Worm (Caenorhabditis elegans) whole organism, L1 larva: Measurements from ENCODE around the gene srp-6.

Experiments
- C04F5.9 ChIP-seq: sonication (generic microtip); optimal IDR thresholded peaks from 2 replicates; lab custom pipeline; 2016; ENCODE audit warnings: missing genetic modification characterization, missing compliant biosample characterization
- C16A3.4 ChIP-seq: fragments of 150-350 bp; optimal IDR thresholded peaks from 2 replicates; lab custom pipeline; 2014; ENCODE audit warnings: missing biosample characterization, missing genetic modification characterization
- aha-1 ChIP-seq: fragments of 150-350 bp; optimal IDR thresholded peaks from 2 replicates; lab custom pipeline; 2014; ENCODE audit warnings: missing biosample characterization, missing genetic modification characterization
- blmp-1 ChIP-seq: fragments of 150-350 bp; optimal IDR thresholded peaks from 2 replicates; lab custom pipeline; 2014; ENCODE audit warnings: missing biosample characterization, missing genetic modification characterization
- ceh-63 ChIP-seq: fragments of 200-800 bp; sonication (Bioruptor generic); optimal IDR thresholded peaks from 2 replicates; lab custom pipeline; 2018; ENCODE audit warnings: mild to moderate bottlenecking, missing genetic modification characterization, missing compliant biosample characterization
- ceh-90 ChIP-seq: sonication (generic microtip); optimal IDR thresholded peaks from 2 replicates; lab custom pipeline; 2016; ENCODE audit warnings: missing genetic modification characterization, missing compliant biosample characterization
- dpl-1 ChIP-seq, 3 experiments: fragments of 150-350 bp in 2 of 3; sonication (generic microtip) in 1 of 3; optimal IDR thresholded peaks; 2 replicates each; lab custom pipeline; 2014 to 2017; ENCODE audit warnings: missing biosample characterization in 3 of 3, missing genetic modification characterization in 3 of 3, missing genetic modification reagents in 3 of 3
- dsc-1 ChIP-seq: sonication (generic microtip); optimal IDR thresholded peaks from 2 replicates; lab custom pipeline; 2016; ENCODE audit warnings: mild to moderate bottlenecking, missing genetic modification characterization, missing compliant biosample characterization
- efl-1 ChIP-seq, 4 experiments: fragments of 150-350 bp; optimal IDR thresholded peaks in 3 of 4; peaks in 1 of 4; 1 replicate in 1 of 4; 2 replicates in 3 of 4; lab custom pipeline; 2014; ENCODE audit warnings: missing biosample characterization in 2 of 4, missing genetic modification characterization in 2 of 4, missing genetic modification reagents in 2 of 4
- egl-13 ChIP-seq: sonication (generic microtip); optimal IDR thresholded peaks from 2 replicates; lab custom pipeline; 2016; ENCODE audit warnings: missing genotype, missing genetic modification reagents, missing genetic modification characterization, missing compliant biosample characterization
- egl-27 ChIP-seq, 2 experiments: fragments of 150-350 bp in 1 of 2; sonication (generic microtip); optimal IDR thresholded peaks; 3 replicates each; lab custom pipeline; 2017 to 2018; ENCODE audit warnings: missing biosample characterization in 2 of 2, missing genetic modification characterization in 2 of 2, missing genetic modification reagents in 2 of 2
- elt-2 ChIP-seq: sonication (generic microtip); optimal IDR thresholded peaks from 2 replicates; lab custom pipeline; 2016; ENCODE audit warnings: missing genetic modification characterization, mild to moderate bottlenecking, inconsistent platforms, missing compliant biosample characterization, missing genetic modification reagents
- elt-3 ChIP-seq, 6 experiments: fragments of 150-350 bp in 1 of 6; sonication (generic microtip); optimal IDR thresholded peaks; 2 replicates each; lab custom pipeline; 2017 to 2018; ENCODE audit warnings: missing biosample characterization in 6 of 6, missing genetic modification characterization in 6 of 6, inconsistent platforms in 1 of 6
- ets-5 ChIP-seq: fragments of 200-800 bp; sonication (Bioruptor generic); IDR thresholded peaks from 2 replicates; pipeline ENCODE4 v1.3.6; 2022; ENCODE audit warnings: missing genetic modification characterization, missing compliant biosample characterization
- fkh-10 ChIP-seq: sonication (generic microtip); optimal IDR thresholded peaks from 2 replicates; lab custom pipeline; 2017; ENCODE audit warnings: missing biosample characterization, missing genetic modification reagents, missing genetic modification characterization
- fkh-8 ChIP-seq: sonication (generic microtip); optimal IDR thresholded peaks from 2 replicates; lab custom pipeline; 2016; ENCODE audit warnings: mild to moderate bottlenecking, missing genetic modification characterization, missing compliant biosample characterization
- fos-1 ChIP-seq: fragments of 150-350 bp; optimal IDR thresholded peaks from 2 replicates; lab custom pipeline; 2014; ENCODE audit warnings: missing biosample characterization, missing genetic modification characterization
- grh-1 ChIP-seq: fragments of 200-800 bp; sonication (Bioruptor generic); IDR thresholded peaks from 2 replicates; pipeline ENCODE4 v1.3.6; 2022; ENCODE audit warnings: missing genetic modification reagents, missing genetic modification characterization, missing compliant biosample characterization
- hpl-2 ChIP-seq: fragments of 150-350 bp; optimal IDR thresholded peaks from 2 replicates; lab custom pipeline; 2014; ENCODE audit warnings: missing biosample characterization, missing genetic modification reagents, missing genetic modification characterization
- isw-1 ChIP-seq: fragments of 200-800 bp; sonication (Bioruptor generic); IDR thresholded peaks from 2 replicates; pipeline ENCODE4 v1.3.6; 2022; ENCODE audit warnings: missing genetic modification characterization, missing compliant biosample characterization
- jun-1 ChIP-seq: fragments of 150-350 bp; optimal IDR thresholded peaks from 2 replicates; lab custom pipeline; 2014; ENCODE audit warnings: missing biosample characterization, missing genetic modification reagents, missing genetic modification characterization
- nhr-11 ChIP-seq: fragments of 150-350 bp; optimal IDR thresholded peaks from 2 replicates; lab custom pipeline; 2014; ENCODE audit warnings: missing biosample characterization, missing genetic modification characterization
- nhr-19 ChIP-seq: fragments of 200-800 bp; sonication (Bioruptor generic); conservative IDR thresholded peaks from 2 replicates; pipeline ENCODE4 v1.3.6; 2022; ENCODE audit warnings: missing genetic modification characterization, missing compliant biosample characterization
- nhr-237 ChIP-seq: fragments of 150-350 bp; optimal IDR thresholded peaks from 2 replicates; lab custom pipeline; 2014; ENCODE audit warnings: missing biosample characterization, missing genetic modification characterization
- nhr-28 ChIP-seq: fragments of 150-350 bp; optimal IDR thresholded peaks from 2 replicates; lab custom pipeline; 2014; ENCODE audit warnings: missing biosample characterization, missing genetic modification characterization
- nhr-47 ChIP-seq: sonication (generic microtip); optimal IDR thresholded peaks from 2 replicates; lab custom pipeline; 2016; ENCODE audit warnings: mild to moderate bottlenecking, missing genetic modification characterization, moderate library complexity, missing compliant biosample characterization
- nhr-71 ChIP-seq: sonication (generic microtip); optimal IDR thresholded peaks from 2 replicates; lab custom pipeline; 2016; ENCODE audit warnings: mild to moderate bottlenecking, missing genetic modification characterization, moderate library complexity, missing compliant biosample characterization
- nhr-84 ChIP-seq: sonication (generic microtip); optimal IDR thresholded peaks from 2 replicates; lab custom pipeline; 2017; ENCODE audit warnings: missing biosample characterization, missing genetic modification characterization
- pag-3 ChIP-seq: sonication (generic microtip); optimal IDR thresholded peaks from 2 replicates; lab custom pipeline; 2017; ENCODE audit warnings: missing genetic modification characterization, mild to moderate bottlenecking, missing compliant biosample characterization, antibody characterized with exemption, borderline replicate concordance; ENCODE audit not compliant: insufficient read depth
- skn-1 ChIP-seq: fragments of 150-350 bp; optimal IDR thresholded peaks from 2 replicates; lab custom pipeline; 2014; ENCODE audit warnings: missing biosample characterization, missing genetic modification characterization
- sup-37 ChIP-seq: fragments of 200-800 bp; sonication (Bioruptor generic); optimal IDR thresholded peaks from 2 replicates; lab custom pipeline; 2018; ENCODE audit warnings: mild to moderate bottlenecking, missing genetic modification characterization, missing compliant biosample characterization
- tlp-1 ChIP-seq: fragments of 150-350 bp; optimal IDR thresholded peaks from 2 replicates; lab custom pipeline; 2014; ENCODE audit warnings: missing biosample characterization, missing genetic modification characterization
- unc-30 ChIP-seq: sonication (generic microtip); optimal IDR thresholded peaks from 2 replicates; lab custom pipeline; 2017; ENCODE audit warnings: missing biosample characterization, missing genetic modification characterization
- unc-98 ChIP-seq: fragments of 200-800 bp; sonication (Bioruptor generic); IDR thresholded peaks from 2 replicates; pipeline ENCODE4 v1.3.6; 2022; ENCODE audit warnings: missing genetic modification characterization, missing compliant biosample characterization
- vab-15 ChIP-seq: sonication (generic microtip); optimal IDR thresholded peaks from 2 replicates; lab custom pipeline; 2017; ENCODE audit warnings: missing genotype, mild to moderate bottlenecking, missing genetic modification characterization, missing compliant biosample characterization
- zip-4 ChIP-seq: fragments of 200-800 bp; sonication (Bioruptor generic); optimal IDR thresholded peaks from 2 replicates; lab custom pipeline; 2018; ENCODE audit warnings: mild to moderate bottlenecking, missing genetic modification characterization, moderate library complexity, missing compliant biosample characterization
- ztf-4 ChIP-seq: fragments of 150-350 bp; optimal IDR thresholded peaks from 2 replicates; lab custom pipeline; 2014; ENCODE audit warnings: missing biosample characterization, missing genetic modification characterization

srp-6 gene

DNA sequence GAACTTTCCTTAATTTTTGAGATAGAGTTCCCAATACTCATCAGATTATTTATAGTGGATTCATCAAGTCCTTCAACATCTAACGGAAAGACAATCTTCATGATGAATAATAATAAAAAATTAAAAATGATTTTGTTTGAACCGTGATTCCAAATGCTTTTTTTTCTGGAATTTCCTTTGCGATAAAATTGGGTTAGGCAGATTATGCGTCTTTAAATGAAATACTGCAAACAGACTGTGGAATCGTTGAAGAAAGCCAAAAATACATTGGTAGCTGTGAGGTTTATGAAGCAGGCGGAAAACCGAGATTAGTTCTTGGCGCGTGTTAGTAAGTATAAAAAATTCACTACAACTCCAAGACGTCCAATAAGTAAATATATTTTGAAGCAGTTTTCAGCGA, 40.7 kb upstream of the srp-6 start, which contains the start of gene srw-68:
Gene srw-68 (minus strand): TSS at position 101 of the 400 bp plus-strand sequence.
- TF ChIP-seq skn-1 (tag; lab: Kevin White, UChicago): no peak
- no peak for TF ChIP-seq fkh-10 (GFP tag; lab: Kevin White, UChicago)
- TF ChIP-seq nhr-28 (tag; lab: Kevin White, UChicago): no peak
- no peak for TF ChIP-seq nhr-237 (tag; lab: Kevin White, UChicago)
- no peak for TF ChIP-seq ztf-4 (tag; lab: Kevin White, UChicago)

DNA sequence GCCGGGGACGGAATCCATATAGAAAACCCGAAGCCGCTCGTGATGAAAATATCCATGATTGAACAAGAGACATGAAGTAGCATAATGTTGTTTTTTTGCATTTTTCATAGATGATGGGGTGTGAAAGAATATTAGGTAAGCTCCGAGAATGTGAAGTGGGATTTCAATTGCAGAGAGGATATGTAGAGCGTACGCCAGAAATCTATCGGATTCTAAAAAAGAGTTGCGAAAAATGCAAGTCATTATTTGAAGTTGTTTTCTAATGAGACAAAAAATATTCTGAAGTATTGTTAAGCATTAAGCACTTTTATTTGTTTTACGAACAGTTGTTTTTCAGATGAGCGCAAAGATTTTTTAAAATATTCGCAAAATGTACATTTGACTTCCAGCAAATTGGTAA, 38.4 kb upstream of the srp-6 start, which contains the start of gene F18E3.10:
Gene F18E3.10 (minus strand): TSS at position 101 of the 400 bp plus-strand sequence.
- TF ChIP-seq pag-3: no peak
- TF ChIP-seq grh-1 (GFP tag; lab: Robert Waterston, UW): no peak
- TF ChIP-seq nhr-19 (GFP tag; lab: Robert Waterston, UW): no peak
- no peak for TF ChIP-seq dpl-1 (GFP tag; optimal IDR thresholded peaks at IDR 0.05; lab: Kevin White, UChicago)
- no peak for TF ChIP-seq vab-15 (tag; lab: Kevin White, UChicago)
- no peak for TF ChIP-seq unc-30 (tag; lab: Kevin White, UChicago)
- no peak for TF ChIP-seq fos-1 (tag; lab: Kevin White, UChicago)
- TF ChIP-seq egl-27 (tag; optimal IDR thresholded peaks at IDR 0.05; lab: Kevin White, UChicago): no peak
- no peak for TF ChIP-seq C04F5.9 (tag; lab: Kevin White, UChicago)
- TF ChIP-seq nhr-47: no peak
- TF ChIP-seq ceh-63: no peak
- TF ChIP-seq elt-3 (tag; optimal IDR thresholded peaks at IDR 0.05; lab: Kevin White, UChicago): no peak
- no peak for TF ChIP-seq egl-13 (tag; lab: Kevin White, UChicago)
- TF ChIP-seq nhr-71 (tag; lab: Kevin White, UChicago): no peak
- no peak for TF ChIP-seq aha-1 (tag; lab: Kevin White, UChicago)

DNA sequence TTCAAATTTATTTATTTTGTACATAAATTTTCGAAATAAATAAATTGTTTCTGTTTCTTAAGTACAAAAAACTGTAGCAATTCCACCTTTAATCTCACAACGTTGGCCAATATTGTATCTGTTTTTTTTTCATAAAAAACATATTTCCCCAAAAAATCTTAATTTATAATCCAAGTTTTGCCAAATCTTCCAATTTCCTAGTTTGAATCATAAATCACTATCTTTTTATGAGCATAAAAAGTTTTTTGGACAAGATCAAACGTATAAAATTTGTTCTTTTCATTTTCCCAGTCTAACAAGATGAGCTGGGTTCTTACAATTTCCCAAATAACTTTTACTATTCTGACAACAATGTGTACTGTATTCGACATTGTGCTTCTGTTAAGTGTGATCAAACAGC, 34.3 kb upstream of the srp-6 start, which contains the start of gene srxa-4:
Gene srxa-4 (plus strand): TSS at position 301 of the 400 bp plus-strand sequence.
- TF ChIP-seq fkh-8 (no peak), ets-5 (GFP tag; lab: Robert Waterston, UW) (no peak), nhr-84 (tag; lab: Kevin White, UChicago) (no peak), zip-4 (GFP tag; lab: Kevin White, UChicago) (no peak), tlp-1 (tag; lab: Kevin White, UChicago) (no peak), dpl-1 (GFP tag; optimal IDR thresholded peaks at IDR 0.05; lab: Kevin White, UChicago) (no peak), ceh-90 (tag; lab: Kevin White, UChicago) (no peak), fkh-10 (GFP tag; lab: Kevin White, UChicago) (no peak), dsc-1 (no peak), nhr-11 (tag; lab: Kevin White, UChicago) (no peak)

DNA sequence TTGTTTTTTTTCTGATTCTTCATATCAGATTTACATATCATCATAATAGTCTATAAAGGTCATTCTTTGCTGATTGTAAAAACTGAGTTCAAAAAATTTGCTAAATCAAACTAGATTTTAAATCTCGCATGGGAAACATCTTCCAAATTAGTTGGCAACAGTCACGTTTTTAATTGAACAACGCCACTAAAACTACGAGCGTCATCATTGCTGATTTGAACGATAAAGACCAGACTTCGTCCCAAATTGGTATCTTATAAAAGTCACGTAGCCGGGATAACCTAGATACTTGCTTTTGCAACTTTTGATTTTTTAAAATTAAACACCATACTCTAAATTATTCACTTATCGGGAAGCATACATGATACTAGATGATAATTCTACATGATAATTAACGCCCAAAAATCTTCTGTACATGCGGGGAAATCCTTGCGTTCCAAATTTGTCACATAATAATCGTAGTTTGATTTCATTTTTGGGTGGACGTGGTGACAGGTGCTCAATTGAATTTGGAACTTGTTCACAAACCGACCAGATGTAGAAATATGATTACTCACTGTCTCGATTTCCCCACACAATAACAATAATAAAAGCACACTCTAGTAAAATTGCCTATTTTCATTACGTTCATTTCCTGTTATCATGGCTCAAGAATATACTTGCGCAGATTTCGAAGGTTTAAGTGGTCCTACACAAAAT, 31.3 kb upstream of the srp-6 start, which contains the start of gene srw-67:
Gene srw-67 (plus strand): TSS at position 643 of the 699 bp plus-strand sequence.
- TF ChIP-seq sup-37: no peak
- no peak for TF ChIP-seq egl-13 (tag; lab: Kevin White, UChicago)
- no peak for TF ChIP-seq nhr-28 (tag; lab: Kevin White, UChicago)
- no peak for TF ChIP-seq hpl-2 (GFP tag; lab: Kevin White, UChicago)
- TF ChIP-seq isw-1 (GFP tag; lab: Robert Waterston, UW): no peak
- TF ChIP-seq elt-2 (tag; lab: Kevin White, UChicago): no peak
- TF ChIP-seq elt-3 (tag; optimal IDR thresholded peaks at IDR 0.05; lab: Kevin White, UChicago): peak in 1 of 6 experiments; percentile 33
- no peak for TF ChIP-seq zip-4 (GFP tag; lab: Kevin White, UChicago)
- no peak for TF ChIP-seq jun-1 (tag; lab: Kevin White, UChicago)
- no peak for TF ChIP-seq efl-1 (optimal IDR thresholded peaks at IDR 0.05; lab: Kevin White, UChicago)
- TF ChIP-seq efl-1 (GFP tag; optimal IDR thresholded peaks at IDR 0.05 in 1 of 2; lab: Kevin White, UChicago): peak in 1 of 2 experiments; percentile 41
- no peak for TF ChIP-seq vab-15 (tag; lab: Kevin White, UChicago)
- peak; percentile 14 for TF ChIP-seq blmp-1 (tag; lab: Kevin White, UChicago)
- no peak for TF ChIP-seq C16A3.4
- TF ChIP-seq unc-98 (GFP tag; lab: Robert Waterston, UW): no peak
- TF ChIP-seq fos-1 (tag; lab: Kevin White, UChicago): no peak
